Fruit fly (Drosophila melanogaster) whole organism, prepupa: Measurements from ENCODE around the gene CG14694.
A peak's percentile ranks its signal among the peaks of the same experiment; 100 is the strongest.

Experiments
- Blimp-1 ChIP-seq: fragments of 200-800 bp; sonication (Bioruptor generic); optimal IDR thresholded peaks from 3 replicates; lab custom pipeline; 2017; ENCODE audit warnings: missing biosample characterization, missing genetic modification characterization, mild to moderate bottlenecking, moderate library complexity, missing genetic modification reagents
- CG10631 ChIP-seq: fragments of 200-800 bp; sonication (Bioruptor generic); optimal IDR thresholded peaks from 2 replicates; lab custom pipeline; 2016; ENCODE audit warnings: missing biosample characterization, missing genetic modification characterization
- CG10669 ChIP-seq: fragments of 200-800 bp; sonication (Bioruptor generic); optimal IDR thresholded peaks from 3 replicates; lab custom pipeline; 2018; ENCODE audit warnings: missing biosample characterization, mild to moderate bottlenecking, missing genetic modification characterization, moderate library complexity
- CG11294 ChIP-seq: fragments of 200-800 bp; sonication (Bioruptor generic); IDR thresholded peaks from 2 replicates; pipeline ENCODE4 v1.3.6; 2022; ENCODE audit warnings: missing biosample characterization, missing genetic modification characterization
- CG15336 ChIP-seq: fragments of 200-800 bp; sonication (Bioruptor generic); IDR thresholded peaks from 2 replicates; pipeline ENCODE4 v1.3.6; 2022; ENCODE audit warnings: missing biosample characterization, missing genetic modification characterization
- CG1621 ChIP-seq: fragments of 200-800 bp; sonication (Bioruptor generic); optimal IDR thresholded peaks from 3 replicates; lab custom pipeline; 2018; ENCODE audit warnings: missing biosample characterization, mild to moderate bottlenecking, missing genetic modification characterization
- CG16779 ChIP-seq: fragments of 200-800 bp; sonication (Bioruptor generic); optimal IDR thresholded peaks from 3 replicates; lab custom pipeline; 2017; ENCODE audit warnings: missing biosample characterization, mild to moderate bottlenecking, missing genetic modification characterization
- CG3032 ChIP-seq: fragments of 200-800 bp; optimal IDR thresholded peaks from 2 replicates; lab custom pipeline; 2019; ENCODE audit warnings: missing biosample characterization, mild to moderate bottlenecking, missing genetic modification characterization, moderate library complexity
- CG31627 ChIP-seq: fragments of 200-800 bp; sonication (Bioruptor generic); optimal IDR thresholded peaks from 3 replicates; lab custom pipeline; 2016; ENCODE audit warnings: missing biosample characterization, missing genetic modification characterization
- CG32006 ChIP-seq: fragments of 200-800 bp; sonication (Bioruptor generic); optimal IDR thresholded peaks from 3 replicates; lab custom pipeline; 2017; ENCODE audit warnings: missing biosample characterization, mild to moderate bottlenecking, missing genetic modification characterization
- CG34406 ChIP-seq: fragments of 200-800 bp; sonication (Bioruptor generic); optimal IDR thresholded peaks from 3 replicates; lab custom pipeline; 2016; ENCODE audit warnings: missing biosample characterization, missing genetic modification characterization
- CG3919 ChIP-seq: fragments of 200-800 bp; sonication (Bioruptor generic); optimal IDR thresholded peaks from 3 replicates; lab custom pipeline; 2016; ENCODE audit warnings: missing biosample characterization, missing genetic modification characterization
- CG4318 ChIP-seq: fragments of 200-800 bp; sonication (Bioruptor generic); optimal IDR thresholded peaks from 3 replicates; lab custom pipeline; 2017; ENCODE audit warnings: missing biosample characterization, mild to moderate bottlenecking, missing genetic modification characterization
- CG6163 ChIP-seq: fragments of 200-800 bp; sonication (Bioruptor generic); IDR thresholded peaks from 3 replicates; pipeline ENCODE4 v1.3.6; 2022; ENCODE audit warnings: missing biosample characterization, missing genetic modification characterization
- CG6276 ChIP-seq: fragments of 200-800 bp; sonication (Bioruptor generic); optimal IDR thresholded peaks from 2 replicates; lab custom pipeline; 2017; ENCODE audit warnings: missing biosample characterization, mild to moderate bottlenecking, missing genetic modification characterization
- CG6792 ChIP-seq: fragments of 200-800 bp; sonication (Bioruptor generic); optimal IDR thresholded peaks from 3 replicates; lab custom pipeline; 2016; ENCODE audit warnings: missing biosample characterization, missing genetic modification characterization
- CG6808 ChIP-seq: fragments of 200-800 bp; sonication (Bioruptor generic); optimal IDR thresholded peaks from 3 replicates; lab custom pipeline; 2017; ENCODE audit warnings: missing biosample characterization, missing genetic modification characterization, mild to moderate bottlenecking, moderate library complexity, missing genetic modification reagents
- CG6854 ChIP-seq: fragments of 200-800 bp; sonication (Bioruptor generic); optimal IDR thresholded peaks from 2 replicates; lab custom pipeline; 2017; ENCODE audit warnings: missing biosample characterization, mild to moderate bottlenecking, missing genetic modification characterization
- CG7368 ChIP-seq: fragments of 200-800 bp; sonication (Bioruptor generic); optimal IDR thresholded peaks from 3 replicates; lab custom pipeline; 2016; ENCODE audit warnings: missing biosample characterization, missing genetic modification characterization
- CG8119 ChIP-seq: fragments of 200-800 bp; sonication (Bioruptor generic); IDR thresholded peaks from 3 replicates; pipeline ENCODE4 v1.3.6; 2022; ENCODE audit warnings: missing biosample characterization, missing genetic modification characterization
- CG8632 ChIP-seq: fragments of 200-800 bp; sonication (Bioruptor generic); optimal IDR thresholded peaks from 3 replicates; lab custom pipeline; 2016; ENCODE audit warnings: missing biosample characterization, missing genetic modification characterization
- Eip75B ChIP-seq: fragments of 200-800 bp; sonication (Bioruptor generic); optimal IDR thresholded peaks from 3 replicates; lab custom pipeline; 2016; ENCODE audit warnings: missing biosample characterization, missing genetic modification characterization
- Ets21C ChIP-seq: fragments of 200-800 bp; sonication (Bioruptor generic); optimal IDR thresholded peaks from 3 replicates; lab custom pipeline; 2016; ENCODE audit warnings: missing biosample characterization, missing genetic modification characterization
- Ets96B ChIP-seq: fragments of 200-800 bp; optimal IDR thresholded peaks from 2 replicates; lab custom pipeline; 2019; ENCODE audit warnings: missing biosample characterization, mild to moderate bottlenecking, missing genetic modification characterization, moderate library complexity
- Gug ChIP-seq: fragments of 200-800 bp; sonication (Bioruptor generic); IDR thresholded peaks from 2 replicates; pipeline ENCODE4 v1.3.6; 2022; ENCODE audit warnings: missing biosample characterization, missing genetic modification characterization
- Hr38 ChIP-seq: sonication (Bioruptor generic); optimal IDR thresholded peaks from 2 replicates; lab custom pipeline; 2016; ENCODE audit warnings: missing biosample characterization, missing genetic modification characterization
- Hr39 ChIP-seq: fragments of 200-800 bp; sonication (Bioruptor generic); optimal IDR thresholded peaks from 2 replicates; lab custom pipeline; 2016; ENCODE audit warnings: missing biosample characterization, missing genetic modification characterization
- Lpt ChIP-seq: fragments of 200-800 bp; sonication (Bioruptor generic); optimal IDR thresholded peaks from 3 replicates; lab custom pipeline; 2016; ENCODE audit warnings: missing biosample characterization, missing genetic modification characterization
- OdsH ChIP-seq: fragments of 200-800 bp; sonication (Bioruptor generic); optimal IDR thresholded peaks from 3 replicates; lab custom pipeline; 2016; ENCODE audit warnings: missing biosample characterization, missing genetic modification characterization
- Smox ChIP-seq: fragments of 200-800 bp; sonication (Bioruptor generic); optimal IDR thresholded peaks from 3 replicates; lab custom pipeline; 2016; ENCODE audit warnings: missing biosample characterization, missing genetic modification characterization
- Sox102F ChIP-seq: fragments of 200-800 bp; sonication (Bioruptor generic); optimal IDR thresholded peaks from 2 replicates; lab custom pipeline; 2016; ENCODE audit warnings: missing biosample characterization, mild to moderate bottlenecking, missing genetic modification characterization
- Sox14 ChIP-seq: fragments of 200-800 bp; sonication (Bioruptor generic); optimal IDR thresholded peaks from 3 replicates; lab custom pipeline; 2016; ENCODE audit warnings: missing biosample characterization, missing genetic modification characterization
- Sox15 ChIP-seq: fragments of 200-800 bp; sonication (Bioruptor generic); optimal IDR thresholded peaks from 3 replicates; lab custom pipeline; 2016; ENCODE audit warnings: missing biosample characterization, missing genetic modification characterization
- achi ChIP-seq: fragments of 200-800 bp; sonication (Bioruptor generic); optimal IDR thresholded peaks from 3 replicates; lab custom pipeline; 2016; ENCODE audit warnings: missing biosample characterization, missing genetic modification characterization
- dac ChIP-seq: fragments of 200-800 bp; sonication (Bioruptor generic); optimal IDR thresholded peaks from 2 replicates; lab custom pipeline; 2017; ENCODE audit warnings: missing biosample characterization, mild to moderate bottlenecking, missing genetic modification characterization
- eg ChIP-seq: fragments of 200-800 bp; sonication (Bioruptor generic); IDR thresholded peaks from 3 replicates; pipeline ENCODE4 v1.3.6; 2022; ENCODE audit warnings: missing biosample characterization, missing genetic modification characterization
- fd59A ChIP-seq: fragments of 200-800 bp; sonication (Bioruptor generic); optimal IDR thresholded peaks from 2 replicates; lab custom pipeline; 2017; ENCODE audit warnings: missing biosample characterization, mild to moderate bottlenecking, missing genetic modification characterization, missing genetic modification reagents
- fd85E ChIP-seq: fragments of 200-800 bp; sonication (Bioruptor generic); optimal IDR thresholded peaks from 3 replicates; lab custom pipeline; 2016; ENCODE audit warnings: missing biosample characterization, missing genetic modification characterization
- fkh ChIP-seq: fragments of 200-800 bp; sonication (Bioruptor generic); optimal IDR thresholded peaks from 3 replicates; lab custom pipeline; 2017; ENCODE audit warnings: missing biosample characterization, mild to moderate bottlenecking, missing genetic modification characterization, moderate library complexity
- lz ChIP-seq: fragments of 200-800 bp; sonication (Bioruptor generic); optimal IDR thresholded peaks from 3 replicates; lab custom pipeline; 2016; ENCODE audit warnings: missing biosample characterization, missing genetic modification characterization
- salr ChIP-seq, 2 experiments: fragments of 200-800 bp; sonication (Bioruptor generic); optimal IDR thresholded peaks; 3 replicates each; lab custom pipeline; 2016 to 2018; ENCODE audit warnings: missing biosample characterization in 2 of 2, missing genetic modification characterization in 2 of 2, mild to moderate bottlenecking in 1 of 2
- spab ChIP-seq: fragments of 200-800 bp; sonication (Bioruptor generic); optimal IDR thresholded peaks from 2 replicates; lab custom pipeline; 2017; ENCODE audit warnings: missing biosample characterization, mild to moderate bottlenecking, missing genetic modification characterization, missing genetic modification reagents
- ss ChIP-seq, 2 experiments: fragments of 200-800 bp; sonication (Bioruptor generic); optimal IDR thresholded peaks; 2 replicates in 1 of 2; 3 replicates in 1 of 2; lab custom pipeline; 2017 to 2018; ENCODE audit warnings: mild to moderate bottlenecking in 2 of 2, missing biosample characterization in 2 of 2, missing genetic modification characterization in 2 of 2, moderate library complexity in 1 of 2
- svp ChIP-seq: fragments of 200-800 bp; sonication (Bioruptor generic); peaks from one replicate; lab custom pipeline; 2016; ENCODE audit warnings: missing biosample characterization, missing genetic modification characterization
- topi ChIP-seq: fragments of 200-800 bp; sonication (Bioruptor generic); optimal IDR thresholded peaks from 3 replicates; lab custom pipeline; 2016; ENCODE audit warnings: missing biosample characterization, missing genetic modification characterization
- vri ChIP-seq: fragments of 200-800 bp; sonication (Bioruptor generic); optimal IDR thresholded peaks from 3 replicates; lab custom pipeline; 2016; ENCODE audit warnings: missing biosample characterization, mild to moderate bottlenecking, missing genetic modification characterization

Gene CG14694

DNA sequence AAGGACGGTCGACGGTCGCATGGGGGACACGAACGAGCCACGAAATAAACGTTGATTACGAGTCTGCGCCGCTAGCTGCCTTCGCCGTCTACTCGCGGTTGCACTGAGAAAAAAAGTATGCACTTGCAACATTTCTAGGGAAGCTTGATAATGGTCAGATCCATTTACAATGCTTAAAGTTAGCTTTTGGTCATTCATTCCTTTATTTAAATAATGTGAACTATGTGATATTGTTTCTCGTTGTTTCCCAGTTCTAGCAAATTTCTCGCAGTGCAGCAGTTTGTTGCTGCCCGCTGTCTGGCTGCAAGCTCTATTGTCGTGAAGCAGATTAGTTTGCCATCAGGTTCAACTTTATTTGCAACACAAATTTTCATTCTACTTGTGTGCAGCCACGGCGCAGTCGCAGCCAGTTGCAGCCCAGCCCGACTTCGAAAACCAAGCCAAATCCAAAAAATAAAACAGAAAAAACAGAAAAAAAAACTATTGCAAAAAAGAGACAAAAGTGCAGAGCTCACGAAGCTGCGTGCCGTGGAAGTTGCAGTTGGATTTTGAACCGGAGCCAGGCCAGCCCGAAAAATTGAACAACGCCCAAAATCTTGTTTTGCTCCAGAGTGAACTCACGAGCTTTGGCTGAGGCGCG is 27.0 kb downstream of the CG14694 start (continued):
- TF ChIP-seq CG6276 (GFP tag; lab: Kevin White, UChicago) = peak; percentile 91
- TF ChIP-seq Gug (GFP tag; lab: Robert Waterston, UW) = peak; percentile 88
- TF ChIP-seq Eip75B (GFP tag; lab: Kevin White, UChicago) = peak; percentile 88
- TF ChIP-seq topi = peak; percentile 48
- TF ChIP-seq OdsH = peak; percentile 76
- TF ChIP-seq Smox (GFP tag; lab: Kevin White, UChicago) = no peak
- peak; percentile 93 for TF ChIP-seq CG3919 (GFP tag; lab: Kevin White, UChicago)
- no peak for TF ChIP-seq Sox15 (GFP tag; lab: Kevin White, UChicago)
- peak; percentile 65 for TF ChIP-seq svp
- TF ChIP-seq Hr39 (GFP tag; lab: Kevin White, UChicago) = no peak
- TF ChIP-seq spab = peak; percentile 90
- TF ChIP-seq CG8119 (GFP tag; lab: Robert Waterston, UW) = peak; percentile 88
- peak; percentile 73 for TF ChIP-seq fd59A (GFP tag; lab: Kevin White, UChicago)
- peak; percentile 37 to 86 for TF ChIP-seq salr (GFP tag; optimal IDR thresholded peaks at IDR 0.05; lab: Kevin White, UChicago)
- TF ChIP-seq lz = peak; percentile 20
- no peak for TF ChIP-seq CG31627 (GFP tag; lab: Kevin White, UChicago)
- peak; percentile 18 for TF ChIP-seq CG1621 (tag; lab: Kevin White, UChicago)
- TF ChIP-seq Blimp-1 (GFP tag; lab: Kevin White, UChicago) = no peak
- peak; percentile 92 for TF ChIP-seq Lpt
- peak; percentile 28 for TF ChIP-seq CG34406 (GFP tag; lab: Kevin White, UChicago)
- peak; percentile 83 to 91 for TF ChIP-seq ss (GFP tag; optimal IDR thresholded peaks at IDR 0.05; lab: Kevin White, UChicago)
- peak; percentile 88 for TF ChIP-seq CG32006
- TF ChIP-seq eg = peak; percentile 95
- TF ChIP-seq CG10669 (GFP tag; lab: Kevin White, UChicago) = peak; percentile 89
- TF ChIP-seq achi = peak; percentile 73
- TF ChIP-seq vri (GFP tag; lab: Kevin White, UChicago) = no peak
- no peak for TF ChIP-seq Ets21C (GFP tag; lab: Kevin White, UChicago)
- peak; percentile 76 for TF ChIP-seq CG10631 (GFP tag; lab: Kevin White, UChicago)
- TF ChIP-seq CG6163 (GFP tag; lab: Robert Waterston, UW) = peak; percentile 97
- no peak for TF ChIP-seq fkh
- TF ChIP-seq CG16779 (tag; lab: Kevin White, UChicago) = peak; percentile 79

DNA sequence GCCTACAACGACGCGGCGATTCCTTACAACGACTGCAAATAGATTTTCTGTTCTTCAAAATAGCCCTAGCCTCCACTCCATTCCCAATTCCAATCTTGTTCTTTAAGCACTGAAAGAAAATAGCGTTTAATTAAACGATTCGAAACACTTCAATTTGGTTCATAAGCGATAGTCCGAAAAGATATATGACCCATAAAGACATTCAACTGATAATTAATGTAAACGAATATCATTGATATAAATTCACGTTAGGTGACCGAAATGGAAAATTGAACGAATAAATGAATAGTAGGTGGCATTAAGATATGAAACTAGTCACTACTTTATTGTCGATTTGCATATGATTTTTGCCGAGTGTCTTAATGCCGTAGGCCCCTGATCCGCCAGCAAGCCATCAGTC is 29.9 kb downstream of the CG14694 start:
- TF ChIP-seq OdsH (peak; percentile 24), CG15336 (GFP tag; lab: Robert Waterston, UW) (no peak), Ets21C (GFP tag; lab: Kevin White, UChicago) (no peak), CG32006 (peak; percentile 47), CG1621 (tag; lab: Kevin White, UChicago) (peak; percentile 51), CG6808 (GFP tag; lab: Kevin White, UChicago) (peak; percentile 81), fd85E (no peak), fd59A (GFP tag; lab: Kevin White, UChicago) (peak; percentile 66), dac (no peak), CG4318 (GFP tag; lab: Kevin White, UChicago) (no peak), Smox (GFP tag; lab: Kevin White, UChicago) (no peak), topi (no peak), CG10631 (GFP tag; lab: Kevin White, UChicago) (peak; percentile 58), CG10669 (GFP tag; lab: Kevin White, UChicago) (peak; percentile 69), Sox14 (peak; percentile 48), Gug (GFP tag; lab: Robert Waterston, UW) (no peak), Eip75B (GFP tag; lab: Kevin White, UChicago) (peak; percentile 56), CG31627 (GFP tag; lab: Kevin White, UChicago) (no peak), CG6163 (GFP tag; lab: Robert Waterston, UW) (0 out of 3 replicates have a peak, but pooled peaks have one; percentile 35), CG6854 (GFP tag; lab: Kevin White, UChicago) (no peak), CG8632 (GFP tag; lab: Kevin White, UChicago) (no peak), CG11294 (GFP tag; lab: Robert Waterston, UW) (no peak), Ets96B (tag; lab: Kevin White, UChicago) (peak; percentile 74), CG6792 (GFP tag; lab: Kevin White, UChicago) (no peak), achi (peak; percentile 31), Hr38 (no peak), salr (GFP tag; optimal IDR thresholded peaks at IDR 0.05; lab: Kevin White, UChicago) (peak; percentile 24 to 43), Lpt (no peak), CG7368 (GFP tag; lab: Kevin White, UChicago) (no peak), spab (peak; percentile 57), Sox102F (GFP tag; lab: Kevin White, UChicago) (no peak), ss (GFP tag; optimal IDR thresholded peaks at IDR 0.05; lab: Kevin White, UChicago) (peak; percentile 55 to 61), CG3032 (tag; lab: Kevin White, UChicago) (peak; percentile 80), eg (no peak)
